Worm (Caenorhabditis elegans) whole organism, early embryonic: ENCODE measurements around the gene F26A1.19.

Source experiments
- ama-1 ChIP-seq: fragments of 150-350 bp; optimal IDR thresholded peaks from 2 replicates; lab custom pipeline; 2014
- tbx-37 ChIP-seq: fragments of 200-800 bp; sonication (Bioruptor generic); conservative IDR thresholded peaks from 2 replicates; pipeline ENCODE4 v1.3.6; 2022; ENCODE audit warnings: missing genetic modification reagents, missing genetic modification characterization, missing compliant biosample characterization

DNA sequence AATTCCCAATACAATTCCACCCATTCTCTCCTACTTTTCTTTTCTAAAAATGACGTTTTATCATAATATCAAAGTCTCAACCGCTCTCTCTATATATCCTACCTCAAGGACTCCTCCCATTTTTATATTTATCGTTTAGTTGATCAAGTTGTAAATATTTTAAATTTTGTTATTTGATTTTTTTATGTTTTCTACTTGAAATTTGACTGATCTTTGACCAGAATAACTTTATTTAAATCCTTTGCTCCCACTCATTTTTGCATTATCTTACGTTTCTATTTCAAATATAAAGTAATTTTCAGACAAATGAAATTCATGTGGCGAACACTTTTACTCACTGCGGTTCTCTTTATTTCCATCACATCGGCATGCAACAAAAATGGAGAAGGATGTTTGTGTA, at the start of gene F26A1.19, which contains the start of gene acbp-7:
- TF ChIP-seq tbx-37 (GFP tag; lab: Robert Waterston, UW) (no peak), ama-1 (lab: Kevin White, UChicago) (no peak)
